Fruit fly (Drosophila melanogaster) whole organism, embryonic: ENCODE results near the gene CG32371.

Experiments used
- CG1024 ChIP-seq: fragments of 200-800 bp; sonication (Bioruptor generic); IDR thresholded peaks from 2 replicates; pipeline ENCODE4 v1.3.6; 2022; ENCODE audit warnings: missing biosample characterization, missing genetic modification characterization
- CG10543 ChIP-seq: fragments of 200-800 bp; sonication (Bioruptor generic); optimal IDR thresholded peaks from 3 replicates; lab custom pipeline; 2017; ENCODE audit warnings: missing biosample characterization, mild to moderate bottlenecking, missing genetic modification characterization, moderate library complexity
- CG10565 ChIP-seq: fragments of 200-800 bp; sonication (Bioruptor generic); optimal IDR thresholded peaks from 3 replicates; lab custom pipeline; 2016; ENCODE audit warnings: missing biosample characterization, mild to moderate bottlenecking, missing genetic modification characterization
- CG12236 ChIP-seq: fragments of 200-800 bp; sonication (Bioruptor generic); optimal IDR thresholded peaks from 2 replicates; lab custom pipeline; 2016; ENCODE audit warnings: missing biosample characterization, missing genetic modification characterization
- CG13624 ChIP-seq: fragments of 200-800 bp; sonication (Bioruptor generic); optimal IDR thresholded peaks from 2 replicates; lab custom pipeline; 2016; ENCODE audit warnings: missing biosample characterization, missing genetic modification characterization
- CG13894 ChIP-seq: fragments of 200-800 bp; sonication (Bioruptor generic); optimal IDR thresholded peaks from 3 replicates; lab custom pipeline; 2018; ENCODE audit warnings: missing biosample characterization, mild to moderate bottlenecking, missing genetic modification characterization, moderate library complexity
- CG1647 ChIP-seq: fragments of 200-800 bp; sonication (Bioruptor generic); optimal IDR thresholded peaks from 3 replicates; lab custom pipeline; 2016; ENCODE audit warnings: missing biosample characterization, missing genetic modification characterization
- CG16863 ChIP-seq: fragments of 200-800 bp; sonication (Bioruptor generic); optimal IDR thresholded peaks from 3 replicates; lab custom pipeline; 2016; ENCODE audit warnings: missing biosample characterization, missing genetic modification characterization
- CG17328 ChIP-seq: fragments of 200-800 bp; sonication (Bioruptor generic); IDR thresholded peaks from 2 replicates; pipeline ENCODE4 v1.3.6; 2022; ENCODE audit warnings: missing biosample characterization, missing genetic modification characterization
- CG17612 ChIP-seq: fragments of 200-800 bp; sonication (Bioruptor generic); IDR thresholded peaks from 2 replicates; pipeline ENCODE4 v1.3.6; 2022; ENCODE audit warnings: missing biosample characterization, missing genetic modification characterization
- CG18011 ChIP-seq: fragments of 200-800 bp; sonication (Bioruptor generic); optimal IDR thresholded peaks from 2 replicates; lab custom pipeline; 2017; ENCODE audit warnings: missing biosample characterization, missing genetic modification characterization, mild to moderate bottlenecking, moderate library complexity, missing genotype
- CG2712 ChIP-seq: fragments of 200-800 bp; optimal IDR thresholded peaks from 3 replicates; lab custom pipeline; 2019; ENCODE audit warnings: missing biosample characterization, mild to moderate bottlenecking, missing genetic modification characterization, moderate library complexity
- CG32532 ChIP-seq: fragments of 200-800 bp; sonication (Bioruptor generic); IDR thresholded peaks from 2 replicates; pipeline ENCODE4 v1.3.6; 2022; ENCODE audit warnings: missing biosample characterization, missing genetic modification characterization
- CG32767 ChIP-seq: fragments of 200-800 bp; sonication (Bioruptor generic); IDR thresholded peaks from 2 replicates; pipeline ENCODE4 v1.3.6; 2022; ENCODE audit warnings: missing biosample characterization, missing genetic modification characterization
- CG7556 ChIP-seq: fragments of 200-800 bp; sonication (Bioruptor generic); optimal IDR thresholded peaks from 2 replicates; lab custom pipeline; 2017; ENCODE audit warnings: missing biosample characterization, mild to moderate bottlenecking, missing genetic modification characterization
- CG7786 ChIP-seq: fragments of 200-800 bp; sonication (Bioruptor generic); optimal IDR thresholded peaks from 2 replicates; lab custom pipeline; 2016; ENCODE audit warnings: missing biosample characterization, missing genetic modification characterization
- CG7987 ChIP-seq: fragments of 200-800 bp; sonication (Bioruptor generic); optimal IDR thresholded peaks from 2 replicates; lab custom pipeline; 2018; ENCODE audit warnings: missing biosample characterization, mild to moderate bottlenecking, missing genetic modification characterization, moderate library complexity
- CG9817 ChIP-seq: fragments of 200-800 bp; sonication (Bioruptor generic); optimal IDR thresholded peaks from 2 replicates; lab custom pipeline; 2018; ENCODE audit warnings: missing biosample characterization, mild to moderate bottlenecking, missing genetic modification characterization, moderate library complexity
- CoRest ChIP-seq: fragments of 200-800 bp; sonication (Bioruptor generic); optimal IDR thresholded peaks from 3 replicates; lab custom pipeline; 2018; ENCODE audit warnings: missing biosample characterization, mild to moderate bottlenecking, missing genetic modification characterization, moderate library complexity
- E2f1 ChIP-seq: fragments of 200-800 bp; sonication (Bioruptor generic); IDR thresholded peaks from 2 replicates; pipeline ENCODE4 v1.3.6; 2022; ENCODE audit warnings: missing biosample characterization, missing genetic modification characterization
- GATAe ChIP-seq: fragments of 200-800 bp; sonication (Bioruptor generic); conservative IDR thresholded peaks from 2 replicates; pipeline ENCODE4 v1.3.6; 2022; ENCODE audit warnings: missing biosample characterization, missing genetic modification characterization
- Lim3 ChIP-seq: fragments of 200-800 bp; sonication (Bioruptor generic); IDR thresholded peaks from 2 replicates; pipeline ENCODE4 v1.3.6; 2022; ENCODE audit warnings: missing biosample characterization, missing genetic modification characterization
- Mrtf ChIP-seq: fragments of 200-800 bp; sonication (Bioruptor generic); IDR thresholded peaks from 3 replicates; pipeline ENCODE4 v1.3.6; 2022; ENCODE audit warnings: missing biosample characterization, missing genetic modification characterization
- NfI ChIP-seq: fragments of 200-800 bp; sonication (Bioruptor generic); optimal IDR thresholded peaks from 3 replicates; lab custom pipeline; 2018; ENCODE audit warnings: missing biosample characterization, mild to moderate bottlenecking, missing genetic modification characterization, moderate library complexity
- bab2 ChIP-seq: fragments of 200-800 bp; sonication (Bioruptor generic); optimal IDR thresholded peaks from 2 replicates; lab custom pipeline; 2016; ENCODE audit warnings: missing biosample characterization, missing genetic modification characterization
- bigmax ChIP-seq: fragments of 200-800 bp; sonication (Bioruptor generic); optimal IDR thresholded peaks from 2 replicates; lab custom pipeline; 2018; ENCODE audit warnings: missing biosample characterization, mild to moderate bottlenecking, missing genetic modification characterization
- cg ChIP-seq: fragments of 200-800 bp; sonication (Bioruptor generic); optimal IDR thresholded peaks from 3 replicates; lab custom pipeline; 2019; ENCODE audit warnings: missing biosample characterization, mild to moderate bottlenecking, missing genetic modification characterization, moderate library complexity
- ci ChIP-seq: fragments of 200-800 bp; sonication (Bioruptor generic); IDR thresholded peaks from 3 replicates; pipeline ENCODE4 v1.3.6; 2022; ENCODE audit warnings: missing biosample characterization, missing genetic modification characterization
- corto ChIP-seq: fragments of 200-800 bp; sonication (Bioruptor generic); optimal IDR thresholded peaks from 2 replicates; lab custom pipeline; 2016; ENCODE audit warnings: missing biosample characterization, mild to moderate bottlenecking, missing genetic modification characterization, moderate library complexity
- dmrt11E ChIP-seq: fragments of 200-800 bp; sonication (Bioruptor generic); optimal IDR thresholded peaks from 3 replicates; lab custom pipeline; 2018; ENCODE audit warnings: missing biosample characterization, mild to moderate bottlenecking, missing genetic modification characterization, moderate library complexity
- gfzf ChIP-seq: fragments of 200-800 bp; sonication (Bioruptor generic); optimal IDR thresholded peaks from 2 replicates; lab custom pipeline; 2016; ENCODE audit warnings: missing biosample characterization, mild to moderate bottlenecking, missing genetic modification characterization, moderate library complexity
- jigr1 ChIP-seq: fragments of 200-800 bp; sonication (Bioruptor generic); IDR thresholded peaks from 3 replicates; pipeline ENCODE4 v1.3.6; 2022; ENCODE audit warnings: missing biosample characterization, missing genetic modification characterization
- nmo ChIP-seq: fragments of 200-800 bp; sonication (Bioruptor generic); optimal IDR thresholded peaks from 2 replicates; lab custom pipeline; 2018; ENCODE audit warnings: missing biosample characterization, mild to moderate bottlenecking, missing genetic modification characterization, moderate library complexity
- nom ChIP-seq: fragments of 200-800 bp; sonication (Bioruptor generic); optimal IDR thresholded peaks from 2 replicates; lab custom pipeline; 2017; ENCODE audit warnings: missing biosample characterization, missing genetic modification characterization, mild to moderate bottlenecking, moderate library complexity, missing genetic modification reagents
- pfk ChIP-seq: fragments of 200-800 bp; sonication (Bioruptor generic); optimal IDR thresholded peaks from 2 replicates; lab custom pipeline; 2018; ENCODE audit warnings: missing biosample characterization, mild to moderate bottlenecking, missing genetic modification characterization, moderate library complexity
- pzg ChIP-seq: fragments of 200-800 bp; sonication (Bioruptor generic); optimal IDR thresholded peaks from 3 replicates; lab custom pipeline; 2018; ENCODE audit warnings: missing biosample characterization, mild to moderate bottlenecking, missing genetic modification characterization, moderate library complexity
- ro ChIP-seq: fragments of 200-800 bp; sonication (Bioruptor generic); IDR thresholded peaks from 2 replicates; pipeline ENCODE4 v1.3.6; 2022; ENCODE audit warnings: missing biosample characterization, missing genetic modification characterization
- sc ChIP-seq, 3 experiments: fragments of >200 bp in 2 of 3; fragments of 200-800 bp in 1 of 3; sonication (Bioruptor generic) in 1 of 3; optimal IDR thresholded peaks; 2 replicates in 2 of 3; 3 replicates in 1 of 3; lab custom pipeline; 2017; ENCODE audit warnings: mild to moderate bottlenecking in 1 of 3, missing biosample characterization in 1 of 3, missing genetic modification characterization in 1 of 3, missing genetic modification reagents in 1 of 3
- scrt ChIP-seq: fragments of 200-800 bp; sonication (Bioruptor generic); optimal IDR thresholded peaks from 2 replicates; lab custom pipeline; 2018; ENCODE audit warnings: missing biosample characterization, mild to moderate bottlenecking, missing genetic modification characterization, moderate library complexity
- seq ChIP-seq: fragments of 200-800 bp; sonication (Bioruptor generic); IDR thresholded peaks from 2 replicates; pipeline ENCODE4 v1.3.6; 2022; ENCODE audit warnings: missing biosample characterization, missing genetic modification characterization
- shn ChIP-seq: fragments of 200-800 bp; sonication (Bioruptor generic); optimal IDR thresholded peaks from 3 replicates; lab custom pipeline; 2016; ENCODE audit warnings: missing biosample characterization, missing genetic modification characterization
- sima ChIP-seq: fragments of 200-800 bp; sonication (Bioruptor generic); optimal IDR thresholded peaks from 2 replicates; lab custom pipeline; 2016; ENCODE audit warnings: missing biosample characterization, missing genetic modification characterization
- slbo ChIP-seq: fragments of 200-800 bp; sonication (Bioruptor generic); IDR thresholded peaks from 2 replicates; pipeline ENCODE4 v1.3.6; 2022; ENCODE audit warnings: missing biosample characterization, missing genetic modification characterization
- ssp ChIP-seq: fragments of 200-800 bp; sonication (Bioruptor generic); IDR thresholded peaks from 2 replicates; pipeline ENCODE4 v1.3.6; 2022; ENCODE audit warnings: missing biosample characterization, missing genetic modification characterization
- tna ChIP-seq: fragments of 200-800 bp; sonication (Bioruptor generic); IDR thresholded peaks from 2 replicates; pipeline ENCODE4 v1.3.6; 2022; ENCODE audit warnings: missing biosample characterization, missing genetic modification characterization; ENCODE audit not compliant: partially characterized antibody
- toy ChIP-seq: fragments of 200-800 bp; sonication (Bioruptor generic); IDR thresholded peaks from 2 replicates; pipeline ENCODE4 v1.3.6; 2022; ENCODE audit warnings: missing biosample characterization, missing genetic modification characterization
- vvl ChIP-seq: fragments of 200-800 bp; sonication (Bioruptor generic); IDR thresholded peaks from 2 replicates; pipeline ENCODE4 v1.3.6; 2022; ENCODE audit warnings: missing biosample characterization, missing genetic modification characterization
- wdn ChIP-seq: fragments of 200-800 bp; sonication (Bioruptor generic); IDR thresholded peaks from 2 replicates; pipeline ENCODE4 v1.3.6; 2022; ENCODE audit warnings: missing biosample characterization, missing genetic modification characterization

Gene CG32371

DNA sequence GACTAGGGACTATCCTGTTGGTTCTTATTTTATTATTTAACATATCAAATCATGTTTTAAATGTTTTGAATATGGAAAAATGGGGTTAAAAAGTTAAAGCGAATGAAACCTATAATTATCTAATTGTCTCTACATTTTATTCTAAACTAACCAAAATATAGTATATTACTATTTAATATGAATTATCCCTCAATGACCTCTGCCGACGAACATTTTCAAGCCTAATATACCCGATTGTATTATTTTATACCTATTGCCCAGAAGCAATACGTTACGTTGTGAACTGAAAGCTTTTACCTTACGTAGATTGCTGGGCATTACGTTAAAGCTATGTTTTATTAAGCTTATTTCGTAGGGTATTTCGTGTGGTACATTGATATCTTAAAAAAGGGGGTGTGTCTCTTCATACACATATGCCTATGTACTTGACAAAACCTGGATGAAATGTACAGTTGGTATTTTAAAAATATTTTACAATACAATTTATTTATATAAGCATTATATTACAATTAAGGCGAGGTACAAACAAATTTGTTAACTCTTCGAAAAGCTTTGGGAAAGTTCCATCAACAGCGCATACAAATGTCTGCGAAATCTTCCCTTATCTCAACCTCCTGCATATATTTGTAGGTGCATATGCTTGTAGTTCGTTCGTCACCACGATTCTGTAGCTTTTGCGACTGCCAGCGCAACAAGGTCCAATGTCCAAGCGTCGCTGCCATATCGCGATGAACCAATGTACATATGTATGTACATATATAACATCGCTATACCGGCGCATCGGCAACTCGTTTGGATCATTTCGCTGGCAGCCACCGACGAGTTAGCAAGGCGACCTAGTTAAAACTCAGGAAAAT is 49.4 kb downstream of the CG32371 start, which contains the start of gene Mcad (continued):
- TF ChIP-seq CG7987 (GFP tag; lab: Kevin White, UChicago) = peak; percentile 85
- peak; percentile 60 for TF ChIP-seq GATAe (GFP tag; lab: Robert Waterston, UW)
- peak; percentile 92 for TF ChIP-seq scrt (GFP tag; lab: Kevin White, UChicago)
- peak; percentile 68 for TF ChIP-seq wdn (GFP tag; lab: Robert Waterston, UW)
- TF ChIP-seq corto = peak; percentile 98
- peak; percentile 92 for TF ChIP-seq nmo (GFP tag; lab: Kevin White, UChicago)
- TF ChIP-seq CG17612 (GFP tag; lab: Robert Waterston, UW) = peak; percentile 79; the same call in 1 of the 2 replicates
- no peak for TF ChIP-seq tna
- TF ChIP-seq shn (GFP tag; lab: Kevin White, UChicago) = no peak
- peak; percentile 85 for TF ChIP-seq CG32532 (GFP tag; lab: Robert Waterston, UW)
- TF ChIP-seq E2f1 (GFP tag; lab: Robert Waterston, UW) = peak; percentile 80
- TF ChIP-seq CG10565 (GFP tag; lab: Kevin White, UChicago) = no peak
- TF ChIP-seq CG7786 (GFP tag; lab: Kevin White, UChicago) = peak; percentile 23
- peak; percentile 99 for TF ChIP-seq nom (GFP tag; lab: Kevin White, UChicago)
- no peak for TF ChIP-seq CG12236 (GFP tag; lab: Kevin White, UChicago)
- TF ChIP-seq CG2712 = peak; percentile 86
- peak; percentile 77 for TF ChIP-seq Lim3 (GFP tag; lab: Robert Waterston, UW)
- TF ChIP-seq vvl (GFP tag; lab: Robert Waterston, UW) = peak; percentile 79
- peak; percentile 34 for TF ChIP-seq CG1647 (GFP tag; lab: Kevin White, UChicago)
- no peak for TF ChIP-seq cg (GFP tag; lab: Kevin White, UChicago)
- peak; percentile 76 for TF ChIP-seq CG18011 (GFP tag; lab: Kevin White, UChicago)
- no peak for TF ChIP-seq sima (GFP tag; lab: Kevin White, UChicago)
- TF ChIP-seq CG13624 = peak; percentile 86
- TF ChIP-seq CG9817 (tag; lab: Kevin White, UChicago) = peak; percentile 68
- no peak for TF ChIP-seq gfzf (GFP tag; lab: Kevin White, UChicago)
- peak; percentile 87 for TF ChIP-seq ssp
- TF ChIP-seq pzg (GFP tag; lab: Kevin White, UChicago) = peak; percentile 16
- peak; percentile 42 for TF ChIP-seq CG16863 (GFP tag; lab: Kevin White, UChicago)
- peak; percentile 84 for TF ChIP-seq Mrtf
- peak; percentile 91 for TF ChIP-seq CG32767
- peak; percentile 73 for TF ChIP-seq CG17328 (GFP tag; lab: Robert Waterston, UW)
- TF ChIP-seq bab2 = peak; percentile 82
- peak; percentile 84 for TF ChIP-seq NfI (GFP tag; lab: Kevin White, UChicago)
- TF ChIP-seq pfk = no peak
- TF ChIP-seq dmrt11E (tag; lab: Kevin White, UChicago) = peak; percentile 2
- TF ChIP-seq sc (optimal IDR thresholded peaks at IDR 0.05; lab: Kevin White, UChicago) = no peak
- peak; percentile 48 for TF ChIP-seq sc (GFP tag; optimal IDR thresholded peaks at IDR 0.05; lab: Kevin White, UChicago)
- peak; percentile 79 for TF ChIP-seq seq (GFP tag; lab: Robert Waterston, UW)
- TF ChIP-seq CoRest (tag; lab: Kevin White, UChicago) = peak; percentile 92
- TF ChIP-seq bigmax (GFP tag; lab: Kevin White, UChicago) = no peak
- TF ChIP-seq CG10543 (GFP tag; lab: Kevin White, UChicago) = peak; percentile 47
- TF ChIP-seq ro (GFP tag; lab: Robert Waterston, UW) = no peak
- TF ChIP-seq jigr1 (GFP tag; lab: Robert Waterston, UW) = peak; percentile 63; the same call in 2 of the 3 replicates
- peak; percentile 97 for TF ChIP-seq slbo (GFP tag; lab: Robert Waterston, UW)
- peak; percentile 81 for TF ChIP-seq ci (GFP tag; lab: Robert Waterston, UW)
- TF ChIP-seq CG7556 (GFP tag; lab: Kevin White, UChicago) = peak; percentile 93
- TF ChIP-seq CG1024 (GFP tag; lab: Robert Waterston, UW) = peak; percentile 85
- no peak for TF ChIP-seq CG13894 (tag; lab: Kevin White, UChicago)
- TF ChIP-seq toy (GFP tag; lab: Robert Waterston, UW) = 0 out of 2 replicates have a peak, but pooled peaks have one; percentile 67
